Worm (Caenorhabditis elegans) whole organism, L2 larva: ENCODE measurements around the gene B0563.10.

Source experiments
- F13H6.1 ChIP-seq: sonication (generic microtip); optimal IDR thresholded peaks from 2 replicates; lab custom pipeline; 2016; ENCODE audit warnings: missing genetic modification characterization, missing compliant biosample characterization
- R02D3.7 ChIP-seq: fragments of 150-350 bp; optimal IDR thresholded peaks from 2 replicates; lab custom pipeline; 2014; ENCODE audit warnings: missing biosample characterization, missing genetic modification characterization
- Y55F3AM.14 ChIP-seq: fragments of 200-800 bp; sonication (Bioruptor generic); optimal IDR thresholded peaks from 2 replicates; lab custom pipeline; 2018; ENCODE audit warnings: mild to moderate bottlenecking, missing genetic modification characterization, missing compliant biosample characterization
- ZK546.5 ChIP-seq: sonication (generic microtip); optimal IDR thresholded peaks from 2 replicates; lab custom pipeline; 2017; ENCODE audit warnings: missing biosample characterization, missing genetic modification characterization
- alr-1 ChIP-seq: fragments of 150-350 bp; optimal IDR thresholded peaks from 2 replicates; lab custom pipeline; 2014; ENCODE audit warnings: missing biosample characterization, missing genetic modification characterization
- ama-1 ChIP-seq: fragments of 150-350 bp; optimal IDR thresholded peaks from 2 replicates; lab custom pipeline; 2018; ENCODE audit warnings: inconsistent platforms
- blmp-1 ChIP-seq: sonication (generic microtip); optimal IDR thresholded peaks from 2 replicates; lab custom pipeline; 2017; ENCODE audit warnings: missing genetic modification characterization, mild to moderate bottlenecking, missing compliant biosample characterization, antibody characterized with exemption, moderate library complexity; ENCODE audit not compliant: insufficient read depth
- ceh-16 ChIP-seq: fragments of 150-350 bp; optimal IDR thresholded peaks from 2 replicates; lab custom pipeline; 2014; ENCODE audit warnings: missing biosample characterization, missing genetic modification characterization
- crh-2 ChIP-seq: sonication (generic microtip); optimal IDR thresholded peaks from 2 replicates; lab custom pipeline; 2017; ENCODE audit warnings: missing biosample characterization, missing genetic modification characterization
- dmd-4 ChIP-seq: sonication (generic microtip); optimal IDR thresholded peaks from 2 replicates; lab custom pipeline; 2017; ENCODE audit warnings: missing biosample characterization, missing genetic modification characterization
- egl-27 ChIP-seq: sonication (generic microtip); optimal IDR thresholded peaks from 3 replicates; lab custom pipeline; 2017; ENCODE audit warnings: missing biosample characterization, missing genetic modification reagents, missing genetic modification characterization
- elt-1 ChIP-seq: fragments of 150-350 bp; optimal IDR thresholded peaks from 2 replicates; lab custom pipeline; 2014; ENCODE audit warnings: missing biosample characterization, missing genetic modification characterization
- elt-3 ChIP-seq: sonication (generic microtip); optimal IDR thresholded peaks from 2 replicates; lab custom pipeline; 2017; ENCODE audit warnings: missing biosample characterization, missing genetic modification characterization
- fos-1 ChIP-seq: fragments of 150-350 bp; optimal IDR thresholded peaks from 2 replicates; lab custom pipeline; 2014; ENCODE audit warnings: missing biosample characterization, missing genetic modification characterization
- gmeb-1 ChIP-seq: fragments of 150-350 bp; optimal IDR thresholded peaks from 2 replicates; lab custom pipeline; 2014; ENCODE audit warnings: missing biosample characterization, missing genetic modification characterization
- lin-11 ChIP-seq: fragments of 150-350 bp; sonication (generic microtip); optimal IDR thresholded peaks from 2 replicates; lab custom pipeline; 2014; ENCODE audit warnings: missing biosample characterization, missing genetic modification characterization, inconsistent platforms, mixed read lengths
- lin-13 ChIP-seq: fragments of 150-350 bp; optimal IDR thresholded peaks from 2 replicates; lab custom pipeline; 2014; ENCODE audit warnings: missing biosample characterization, missing genetic modification reagents, missing genetic modification characterization
- lin-39 ChIP-seq: fragments of 150-350 bp; optimal IDR thresholded peaks from 2 replicates; lab custom pipeline; 2014; ENCODE audit warnings: missing biosample characterization, missing genetic modification reagents, missing genetic modification characterization
- mab-5 ChIP-seq: fragments of 150-350 bp; optimal IDR thresholded peaks from 2 replicates; lab custom pipeline; 2014; ENCODE audit warnings: missing biosample characterization, missing genetic modification characterization
- mbf-1 ChIP-seq: sonication (generic microtip); optimal IDR thresholded peaks from 2 replicates; lab custom pipeline; 2017; ENCODE audit warnings: missing biosample characterization, missing genetic modification characterization
- mdl-1 ChIP-seq, 2 experiments: fragments of 150-350 bp in 1 of 2; sonication (generic microtip) in 1 of 2; optimal IDR thresholded peaks; 2 replicates each; lab custom pipeline; 2017; ENCODE audit warnings: missing biosample characterization in 2 of 2, missing genetic modification characterization in 2 of 2
- nhr-10 ChIP-seq: sonication (generic microtip); optimal IDR thresholded peaks from 2 replicates; lab custom pipeline; 2017; ENCODE audit warnings: missing biosample characterization, missing genetic modification characterization
- nhr-12 ChIP-seq: fragments of 150-350 bp; optimal IDR thresholded peaks from 2 replicates; lab custom pipeline; 2014; ENCODE audit warnings: missing biosample characterization, missing genetic modification characterization
- nhr-129 ChIP-seq: fragments of 150-350 bp; optimal IDR thresholded peaks from 2 replicates; lab custom pipeline; 2014; ENCODE audit warnings: missing biosample characterization, missing genetic modification characterization
- nhr-21 ChIP-seq: fragments of 150-350 bp; optimal IDR thresholded peaks from 2 replicates; lab custom pipeline; 2014; ENCODE audit warnings: missing biosample characterization, missing genetic modification characterization
- nhr-23 ChIP-seq: fragments of 150-350 bp; optimal IDR thresholded peaks from 2 replicates; lab custom pipeline; 2014; ENCODE audit warnings: missing biosample characterization, missing genetic modification reagents, missing genetic modification characterization
- nhr-25 ChIP-seq: fragments of 150-350 bp; sonication (generic microtip); optimal IDR thresholded peaks from 3 replicates; lab custom pipeline; 2014; ENCODE audit warnings: missing biosample characterization, missing genetic modification characterization
- nhr-6 ChIP-seq: fragments of 150-350 bp; optimal IDR thresholded peaks from 2 replicates; lab custom pipeline; 2014; ENCODE audit warnings: missing biosample characterization, missing genetic modification characterization
- peb-1 ChIP-seq: fragments of 150-350 bp; optimal IDR thresholded peaks from 2 replicates; lab custom pipeline; 2014; ENCODE audit warnings: missing biosample characterization, missing genetic modification characterization
- sem-4 ChIP-seq: fragments of 150-350 bp; optimal IDR thresholded peaks from 2 replicates; lab custom pipeline; 2014; ENCODE audit warnings: missing biosample characterization, missing genetic modification reagents, missing genetic modification characterization
- sma-3 ChIP-seq: sonication (generic microtip); optimal IDR thresholded peaks from 2 replicates; lab custom pipeline; 2016; ENCODE audit warnings: missing genetic modification reagents, missing genetic modification characterization, missing compliant biosample characterization
- sma-9 ChIP-seq, 2 experiments: fragments of 150-350 bp in 1 of 2; sonication (generic microtip) in 1 of 2; optimal IDR thresholded peaks; 2 replicates each; lab custom pipeline; 2014 to 2016; ENCODE audit warnings: missing genetic modification characterization in 2 of 2, mild to moderate bottlenecking in 1 of 2, missing biosample characterization in 1 of 2, missing compliant biosample characterization in 1 of 2, missing genetic modification reagents in 1 of 2, moderate library complexity in 1 of 2
- unc-39 ChIP-seq: fragments of 150-350 bp; optimal IDR thresholded peaks from 2 replicates; lab custom pipeline; 2014; ENCODE audit warnings: missing biosample characterization, missing genetic modification characterization
- unc-55 ChIP-seq: fragments of 150-350 bp; sonication (generic microtip); optimal IDR thresholded peaks from 3 replicates; lab custom pipeline; 2014; ENCODE audit warnings: missing biosample characterization, missing genetic modification reagents, missing genetic modification characterization
- unc-62 ChIP-seq: fragments of 150-350 bp; optimal IDR thresholded peaks from 2 replicates; lab custom pipeline; 2014; ENCODE audit warnings: missing biosample characterization, missing genetic modification reagents, missing genetic modification characterization
- zag-1 ChIP-seq: fragments of 150-350 bp; optimal IDR thresholded peaks from 2 replicates; lab custom pipeline; 2014; ENCODE audit warnings: missing biosample characterization, missing genetic modification characterization
- ztf-1 ChIP-seq: fragments of 200-800 bp; sonication (Bioruptor generic); conservative IDR thresholded peaks from 2 replicates; pipeline ENCODE4 v1.3.6; 2022; ENCODE audit warnings: missing genetic modification characterization, missing compliant biosample characterization
- ztf-11 ChIP-seq: sonication (generic microtip); optimal IDR thresholded peaks from 2 replicates; lab custom pipeline; 2017; ENCODE audit warnings: missing biosample characterization, missing genetic modification characterization
- ztf-4 ChIP-seq: fragments of 150-350 bp; optimal IDR thresholded peaks from 2 replicates; lab custom pipeline; 2014; ENCODE audit warnings: missing biosample characterization, missing genetic modification characterization

B0563.10 gene

DNA sequence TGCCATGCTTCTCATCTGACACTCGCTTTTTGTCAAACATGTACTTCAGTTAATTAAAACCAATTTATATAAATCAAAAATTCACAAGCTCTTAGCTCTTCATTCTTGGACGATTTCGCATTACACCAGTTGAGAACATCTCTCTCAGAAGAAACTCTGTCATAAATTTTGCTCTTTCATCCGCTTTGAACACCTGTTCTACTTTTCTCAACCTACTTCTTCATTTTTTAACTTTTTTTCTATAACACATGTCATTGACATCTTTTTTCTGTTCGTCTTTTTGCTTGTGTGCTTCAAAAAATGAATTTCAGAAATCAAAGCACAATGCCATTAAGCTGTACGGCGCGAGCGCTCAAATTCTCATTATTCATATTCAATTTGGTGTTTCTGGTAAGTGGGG is 4.2 kb downstream of the B0563.10 start, which contains the start of gene tsp-11:
Gene tsp-11 (plus strand): TSS at position 301 of the 400 bp plus-strand sequence.
- TF ChIP-seq elt-3 (tag; lab: Kevin White, UChicago) (no peak), nhr-129 (tag; lab: Kevin White, UChicago) (no peak), Y55F3AM.14 (GFP tag; lab: Kevin White, UChicago) (no peak), blmp-1 (tag; lab: Kevin White, UChicago) (no peak), ztf-11 (no peak)

DNA sequence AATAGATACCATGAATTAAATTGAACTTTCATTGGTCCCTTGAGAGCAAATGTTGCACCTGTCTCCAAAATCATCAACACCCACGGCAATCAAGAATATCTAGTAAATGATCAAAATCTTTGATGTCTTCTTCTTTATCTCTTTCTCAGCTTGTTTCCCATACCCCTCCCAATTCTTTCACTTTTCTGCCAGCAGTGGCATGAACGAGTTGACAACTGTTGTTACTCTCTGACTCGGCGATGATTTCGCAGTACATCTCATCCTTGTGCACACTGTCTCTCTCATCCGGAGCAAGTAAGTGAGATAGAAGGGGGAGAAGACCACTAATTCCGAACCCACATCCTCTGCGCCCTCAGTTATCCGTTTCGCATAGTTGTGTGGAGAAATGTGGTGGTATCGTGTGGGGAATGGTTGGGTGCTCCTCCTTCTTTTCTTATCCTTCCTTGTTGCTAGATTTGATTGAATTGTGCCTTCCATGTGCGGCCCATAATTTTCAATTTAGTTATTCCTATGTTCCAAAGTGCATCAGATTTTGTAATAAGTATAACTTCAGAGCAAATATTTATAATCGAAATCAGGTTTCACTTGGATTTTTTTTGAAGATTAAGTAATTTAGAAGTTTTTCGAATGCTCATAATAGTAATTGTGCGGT is 5.7 kb downstream of the B0563.10 start:
- no peak for TF ChIP-seq nhr-6 (tag; lab: Kevin White, UChicago)
- no peak for TF ChIP-seq R02D3.7 (tag; lab: Kevin White, UChicago)
- TF ChIP-seq nhr-129 (tag; lab: Kevin White, UChicago) = peak; percentile 71
- no peak for TF ChIP-seq elt-3 (tag; lab: Kevin White, UChicago)
- TF ChIP-seq ama-1 (lab: Kevin White, UChicago) = no peak
- peak; percentile 67 for TF ChIP-seq F13H6.1 (tag; lab: Kevin White, UChicago)
- no peak for TF ChIP-seq nhr-12
- TF ChIP-seq unc-55 (GFP tag; lab: Kevin White, UChicago) = no peak
- peak; percentile 52 for TF ChIP-seq sma-9 (GFP tag; optimal IDR thresholded peaks at IDR 0.05; lab: Kevin White, UChicago)
- no peak for TF ChIP-seq sma-9 (tag; optimal IDR thresholded peaks at IDR 0.05; lab: Kevin White, UChicago)
- no peak for TF ChIP-seq unc-62 (GFP tag; lab: Kevin White, UChicago)
- peak; percentile 23 for TF ChIP-seq sem-4

DNA sequence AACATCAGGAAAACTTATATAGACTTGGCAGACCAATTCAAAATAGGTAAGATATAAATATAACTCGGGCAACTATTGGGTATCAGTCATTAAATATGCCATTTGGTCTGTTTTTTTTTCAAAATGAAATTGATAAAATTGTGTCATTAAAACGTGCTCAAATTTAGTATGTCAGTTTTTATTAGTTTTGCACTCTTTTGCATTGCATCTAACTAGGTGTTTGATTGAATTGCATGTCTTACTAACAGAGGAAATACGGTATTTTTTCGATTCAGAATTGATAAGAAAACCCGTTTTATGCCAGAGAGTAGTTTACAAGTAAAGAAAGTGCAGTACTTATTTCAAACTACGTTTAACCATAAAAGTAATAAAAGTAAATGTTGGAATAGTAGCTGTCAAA is 11.3 kb downstream of the B0563.10 start:
- TF ChIP-seq fos-1 (tag; lab: Kevin White, UChicago) (peak; percentile 20), blmp-1 (tag; lab: Kevin White, UChicago) (no peak), sma-9 (GFP tag; optimal IDR thresholded peaks at IDR 0.05; lab: Kevin White, UChicago) (no peak), sma-9 (tag; optimal IDR thresholded peaks at IDR 0.05; lab: Kevin White, UChicago) (no peak)

DNA sequence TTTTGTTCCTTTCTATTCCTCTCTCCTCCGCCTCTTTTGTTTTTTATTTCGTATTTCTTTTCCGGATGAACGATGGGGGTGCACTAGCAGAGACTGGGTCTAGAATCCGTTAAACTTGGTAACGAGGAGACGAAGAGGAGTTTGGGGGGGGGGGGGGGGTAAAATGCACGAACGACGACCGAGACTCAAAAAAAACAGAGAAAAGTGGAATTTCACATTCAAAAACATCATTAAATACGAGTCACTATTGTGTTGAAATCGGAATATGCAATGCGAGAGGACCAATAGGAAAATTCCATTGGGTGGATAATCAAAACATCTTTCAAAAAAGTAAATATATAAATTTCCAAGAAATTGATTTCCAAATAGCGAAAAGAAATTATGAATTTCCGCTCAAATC is 12.8 kb downstream of the B0563.10 start, which contains the start of gene B0563.7:
Gene B0563.7 (minus strand): TSS at position 101 of the 400 bp plus-strand sequence.
- TF ChIP-seq lin-39 = no peak
- no peak for TF ChIP-seq egl-27 (tag; lab: Kevin White, UChicago)
- TF ChIP-seq fos-1 (tag; lab: Kevin White, UChicago) = no peak
- no peak for TF ChIP-seq nhr-129 (tag; lab: Kevin White, UChicago)
- TF ChIP-seq nhr-23 (tag; lab: Kevin White, UChicago) = no peak
- TF ChIP-seq elt-1 (tag; lab: Kevin White, UChicago) = no peak
- no peak for TF ChIP-seq F13H6.1 (tag; lab: Kevin White, UChicago)
- TF ChIP-seq mbf-1 = no peak
- no peak for TF ChIP-seq lin-11 (tag; lab: Kevin White, UChicago)
- no peak for TF ChIP-seq ceh-16 (tag; lab: Kevin White, UChicago)
- TF ChIP-seq crh-2 (tag; lab: Kevin White, UChicago) = no peak
- no peak for TF ChIP-seq nhr-21
- TF ChIP-seq ztf-1 (GFP tag; lab: Robert Waterston, UW) = no peak

DNA sequence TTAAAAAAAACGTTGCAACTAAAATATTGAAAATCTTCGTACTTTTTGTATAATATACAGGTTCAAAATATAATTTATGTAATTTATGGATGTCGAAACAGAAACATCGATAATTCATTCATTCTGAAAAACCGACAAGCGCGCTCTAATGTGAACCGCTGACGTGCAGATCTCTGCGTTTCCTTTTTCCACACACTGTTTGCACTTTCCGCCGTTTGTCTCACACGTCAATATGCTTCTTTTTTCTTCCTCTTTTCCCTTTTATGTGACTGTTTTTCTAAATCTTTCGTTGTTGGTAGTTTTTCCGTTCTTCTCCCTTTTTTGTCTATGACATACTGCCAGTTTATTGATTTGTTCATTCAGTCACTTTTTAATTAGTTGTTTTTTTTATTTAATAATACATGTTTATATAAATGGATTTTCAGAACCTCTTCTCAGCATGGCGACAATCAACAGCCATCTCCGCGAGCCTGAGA is 16.7 kb downstream of the B0563.10 start, which contains the start of gene tmbi-4:
Gene tmbi-4 (plus strand): TSS at position 426 of the 476 bp plus-strand sequence.
- no peak for TF ChIP-seq nhr-23 (tag; lab: Kevin White, UChicago)
- TF ChIP-seq sma-3 = peak; percentile 32
- TF ChIP-seq zag-1 (tag; lab: Kevin White, UChicago) = no peak
- no peak for TF ChIP-seq R02D3.7 (tag; lab: Kevin White, UChicago)
- no peak for TF ChIP-seq nhr-12
- no peak for TF ChIP-seq alr-1 (tag; lab: Kevin White, UChicago)
- no peak for TF ChIP-seq unc-39
- TF ChIP-seq crh-2 (tag; lab: Kevin White, UChicago) = peak; percentile 94
- no peak for TF ChIP-seq peb-1 (tag; lab: Kevin White, UChicago)
- no peak for TF ChIP-seq lin-39
- TF ChIP-seq ztf-4 (tag; lab: Kevin White, UChicago) = no peak
- no peak for TF ChIP-seq ama-1 (lab: Kevin White, UChicago)
- no peak for TF ChIP-seq ceh-16 (tag; lab: Kevin White, UChicago)
- peak; percentile 26 for TF ChIP-seq nhr-21
- no peak for TF ChIP-seq elt-3 (tag; lab: Kevin White, UChicago)
- TF ChIP-seq fos-1 (tag; lab: Kevin White, UChicago) = peak; percentile 65
- TF ChIP-seq nhr-10 (tag; lab: Kevin White, UChicago) = no peak
- no peak for TF ChIP-seq mdl-1 (tag; optimal IDR thresholded peaks at IDR 0.05; lab: Kevin White, UChicago)
- TF ChIP-seq Y55F3AM.14 (GFP tag; lab: Kevin White, UChicago) = no peak
- no peak for TF ChIP-seq unc-62 (GFP tag; lab: Kevin White, UChicago)
- TF ChIP-seq blmp-1 (tag; lab: Kevin White, UChicago) = peak; percentile 82
- no peak for TF ChIP-seq mbf-1
- TF ChIP-seq gmeb-1 (tag; lab: Kevin White, UChicago) = no peak
- peak; percentile 27 for TF ChIP-seq sem-4
- no peak for TF ChIP-seq egl-27 (tag; lab: Kevin White, UChicago)
- no peak for TF ChIP-seq ZK546.5
- TF ChIP-seq nhr-129 (tag; lab: Kevin White, UChicago) = peak; percentile 71
- no peak for TF ChIP-seq elt-1 (tag; lab: Kevin White, UChicago)
- no peak for TF ChIP-seq ztf-1 (GFP tag; lab: Robert Waterston, UW)
- TF ChIP-seq mab-5 (tag; lab: Kevin White, UChicago) = peak; percentile 15
- TF ChIP-seq ztf-11 = no peak
- TF ChIP-seq lin-13 (GFP tag; lab: Kevin White, UChicago) = peak; percentile 48
- peak; percentile 34 for TF ChIP-seq nhr-25 (tag; lab: Kevin White, UChicago)
- TF ChIP-seq dmd-4 (tag; lab: Kevin White, UChicago) = no peak
